Fruit fly (Drosophila melanogaster): ENCODE results near the gene Dph4.

Gene Dph4

dm6 chr3R:5620387-5620956, 3.5 kb downstream of the Dph4 start (continued):
- TF ChIP-seq OdsH (GFP tag; optimal IDR thresholded peaks at IDR 0.05) = peak; percentile 58
- TF ChIP-seq topi (GFP tag; optimal IDR thresholded peaks at IDR 0.05) = peak; percentile 71
- peak; percentile 16 for TF ChIP-seq CG16779 (tag; optimal IDR thresholded peaks at IDR 0.05)
- TF ChIP-seq CG11902 (GFP tag; optimal IDR thresholded peaks at IDR 0.05) = peak; percentile 57
- TF ChIP-seq CG4318 (GFP tag; optimal IDR thresholded peaks at IDR 0.05) = peak; percentile 73
- TF ChIP-seq CG10631 (GFP tag; optimal IDR thresholded peaks at IDR 0.05) = peak; percentile 60
- TF ChIP-seq Ets21C (GFP tag; optimal IDR thresholded peaks at IDR 0.05) = peak; percentile 19
- peak; percentile 14 for TF ChIP-seq CG11762 (GFP tag; optimal IDR thresholded peaks at IDR 0.05; ENCODE audit: insufficient read depth)
- TF ChIP-seq acj6 (GFP tag; optimal IDR thresholded peaks at IDR 0.05) = peak; percentile 67
- peak; percentile 54 for TF ChIP-seq Sox15 (GFP tag; optimal IDR thresholded peaks at IDR 0.05)
- TF ChIP-seq CG8319 (GFP tag; optimal IDR thresholded peaks at IDR 0.05) = peak; percentile 59
- TF ChIP-seq Smox (GFP tag; optimal IDR thresholded peaks at IDR 0.05) = peak; percentile 66
- TF ChIP-seq CG6163 (GFP tag; IDR thresholded peaks at IDR 0.05) = peak; percentile 76
- peak; percentile 81 for TF ChIP-seq fkh (GFP tag; optimal IDR thresholded peaks at IDR 0.05)
- peak in 1 of 2 experiments; percentile 51 for TF ChIP-seq ss (GFP tag; optimal IDR thresholded peaks at IDR 0.05)
- TF ChIP-seq Eip75B (GFP tag; optimal IDR thresholded peaks at IDR 0.05) = peak; percentile 67
- TF ChIP-seq CG6792 (GFP tag; optimal IDR thresholded peaks at IDR 0.05) = peak; percentile 55
- TF ChIP-seq CG15336 (GFP tag; IDR thresholded peaks at IDR 0.05) = no peak
- peak; percentile 48 for TF ChIP-seq spab (GFP tag; optimal IDR thresholded peaks at IDR 0.05)
- peak; percentile 49 for TF ChIP-seq CG10669 (GFP tag; optimal IDR thresholded peaks at IDR 0.05)
- TF ChIP-seq Eip78C (GFP tag) = peak; percentile 92
- TF ChIP-seq pdm3 (GFP tag; optimal IDR thresholded peaks at IDR 0.05) = peak; percentile 57
- peak; percentile 55 for TF ChIP-seq dac (GFP tag; optimal IDR thresholded peaks at IDR 0.05)
- peak; percentile 5 for TF ChIP-seq Blimp-1 (GFP tag; optimal IDR thresholded peaks at IDR 0.05)
- peak; percentile 14 for TF ChIP-seq CG1621 (tag; optimal IDR thresholded peaks at IDR 0.05)
- peak; percentile 70 for TF ChIP-seq cyc (GFP tag; optimal IDR thresholded peaks at IDR 0.05)
- peak; percentile 86 for TF ChIP-seq CG32006 (GFP tag; optimal IDR thresholded peaks at IDR 0.05)
- TF ChIP-seq Hr39 (GFP tag; optimal IDR thresholded peaks at IDR 0.05) = peak; percentile 61
- peak; percentile 57 for TF ChIP-seq Sox14 (GFP tag; optimal IDR thresholded peaks at IDR 0.05)
- peak; percentile 56 for TF ChIP-seq CG34406 (GFP tag; optimal IDR thresholded peaks at IDR 0.05)
- peak; percentile 23 for TF ChIP-seq CG3032 (tag; optimal IDR thresholded peaks at IDR 0.05)
- TF ChIP-seq fd59A (GFP tag; optimal IDR thresholded peaks at IDR 0.05) = peak; percentile 50
- no peak for TF ChIP-seq Eip93F (GFP tag; optimal IDR thresholded peaks at IDR 0.05)
- TF ChIP-seq CG9139 (GFP tag; optimal IDR thresholded peaks at IDR 0.05) = no peak
- TF ChIP-seq Gug (GFP tag; IDR thresholded peaks at IDR 0.05) = peak; percentile 51
- TF ChIP-seq CG8632 (GFP tag; optimal IDR thresholded peaks at IDR 0.05) = peak; percentile 65
- TF ChIP-seq fd85E (GFP tag; optimal IDR thresholded peaks at IDR 0.05) = peak; percentile 15

dm6 chr3R:5617923-5618623, 5.9 kb downstream of the Dph4 start:
- TF ChIP-seq CG8632 (GFP tag; optimal IDR thresholded peaks at IDR 0.05) = peak; percentile 23
- peak; percentile 45 for TF ChIP-seq acj6 (GFP tag; optimal IDR thresholded peaks at IDR 0.05)
- TF ChIP-seq CG1621 (tag; optimal IDR thresholded peaks at IDR 0.05) = peak; percentile 19
- peak; percentile 47 for TF ChIP-seq CG31627 (GFP tag; optimal IDR thresholded peaks at IDR 0.05)
- TF ChIP-seq Met (GFP tag; optimal IDR thresholded peaks at IDR 0.05) = peak; percentile 52
- TF ChIP-seq dsx (GFP tag; optimal IDR thresholded peaks at IDR 0.05; ENCODE audit: poor library complexity, severe bottlenecking) = peak; percentile 2
- peak; percentile 66 for TF ChIP-seq svp (GFP tag)
- TF ChIP-seq CG11294 (GFP tag; IDR thresholded peaks at IDR 0.05) = no peak
- TF ChIP-seq pdm3 (GFP tag; optimal IDR thresholded peaks at IDR 0.05) = peak; percentile 51
- TF ChIP-seq CG6808 (GFP tag; optimal IDR thresholded peaks at IDR 0.05) = no peak
- TF ChIP-seq CG6163 (GFP tag; IDR thresholded peaks at IDR 0.05) = peak; percentile 72
- TF ChIP-seq CG10631 (GFP tag; optimal IDR thresholded peaks at IDR 0.05) = no peak
- no peak for TF ChIP-seq CG6854 (GFP tag; optimal IDR thresholded peaks at IDR 0.05)
- peak; percentile 15 for TF ChIP-seq Sox15 (GFP tag; optimal IDR thresholded peaks at IDR 0.05)
- TF ChIP-seq CG8319 (GFP tag; optimal IDR thresholded peaks at IDR 0.05) = no peak
- no peak for TF ChIP-seq CG9139 (GFP tag; optimal IDR thresholded peaks at IDR 0.05)
- TF ChIP-seq net (GFP tag; optimal IDR thresholded peaks at IDR 0.05) = peak; percentile 27
- TF ChIP-seq Ets96B (tag; optimal IDR thresholded peaks at IDR 0.05) = peak; percentile 32
- TF ChIP-seq dac (GFP tag; optimal IDR thresholded peaks at IDR 0.05) = peak; percentile 22
- TF ChIP-seq esn (GFP tag; optimal IDR thresholded peaks at IDR 0.05) = peak; percentile 47
- TF ChIP-seq ss (GFP tag; optimal IDR thresholded peaks at IDR 0.05) = no peak
- peak; percentile 64 for TF ChIP-seq Hr4 (GFP tag; optimal IDR thresholded peaks at IDR 0.05)
- TF ChIP-seq fd85E (GFP tag; optimal IDR thresholded peaks at IDR 0.05) = no peak
- peak; percentile 74 for TF ChIP-seq Sox14 (GFP tag; optimal IDR thresholded peaks at IDR 0.05)

All from whole organism, prepupa.